Worm (Caenorhabditis elegans) whole organism, young adult: Measurements from ENCODE around the gene pir-2.

Experiments
- B0336.3 ChIP-seq: fragments of 200-800 bp; sonication (Bioruptor generic); IDR thresholded peaks from 2 replicates; pipeline ENCODE4 v1.3.6; 2022; ENCODE audit warnings: missing genetic modification characterization, missing compliant biosample characterization
- D2030.7 ChIP-seq: fragments of 200-800 bp; sonication (Bioruptor generic); IDR thresholded peaks from 2 replicates; pipeline ENCODE4 v1.3.6; 2022; ENCODE audit warnings: missing genetic modification reagents, missing genetic modification characterization, missing compliant biosample characterization
- F33H1.4 ChIP-seq: fragments of 200-800 bp; sonication (Bioruptor generic); IDR thresholded peaks from 2 replicates; pipeline ENCODE4 v1.3.6; 2022; ENCODE audit warnings: missing genetic modification reagents, missing genetic modification characterization, missing compliant biosample characterization
- F49E8.2 ChIP-seq: sonication (generic microtip); optimal IDR thresholded peaks from 3 replicates; lab custom pipeline; 2017; ENCODE audit warnings: missing genetic modification characterization, mild to moderate bottlenecking, missing compliant biosample characterization, antibody characterized with exemption, moderate library complexity; ENCODE audit not compliant: insufficient read depth
- F55B11.4 ChIP-seq: sonication (generic microtip); optimal IDR thresholded peaks from 2 replicates; lab custom pipeline; 2016; ENCODE audit warnings: missing compliant biosample characterization, missing genetic modification characterization, borderline replicate concordance; ENCODE audit not compliant: insufficient read depth
- F57C9.4 ChIP-seq: sonication (generic microtip); optimal IDR thresholded peaks from 2 replicates; lab custom pipeline; 2017; ENCODE audit warnings: mild to moderate bottlenecking, missing genetic modification characterization, missing compliant biosample characterization
- K11D2.4 ChIP-seq: fragments of 200-800 bp; sonication (Bioruptor generic); IDR thresholded peaks from 2 replicates; pipeline ENCODE4 v1.3.6; 2022; ENCODE audit warnings: missing genetic modification reagents, missing genetic modification characterization, missing compliant biosample characterization
- Y53G8AR.9 ChIP-seq: fragments of 200-800 bp; sonication (Bioruptor generic); conservative IDR thresholded peaks from 2 replicates; pipeline ENCODE4 v1.3.6; 2022; ENCODE audit warnings: missing genetic modification reagents, missing genetic modification characterization, missing compliant biosample characterization
- Y79H2A.3 ChIP-seq: fragments of 200-800 bp; sonication (Bioruptor generic); conservative IDR thresholded peaks from 2 replicates; pipeline ENCODE4 v1.3.6; 2022; ENCODE audit warnings: missing genetic modification reagents, missing genetic modification characterization, missing compliant biosample characterization
- akir-1 ChIP-seq: fragments of 200-800 bp; sonication (Bioruptor generic); optimal IDR thresholded peaks from 2 replicates; lab custom pipeline; 2018; ENCODE audit warnings: mild to moderate bottlenecking, missing genetic modification characterization, moderate library complexity, missing compliant biosample characterization
- atf-7 ChIP-seq: sonication (generic microtip); optimal IDR thresholded peaks from 2 replicates; lab custom pipeline; 2017; ENCODE audit warnings: mild to moderate bottlenecking, missing genetic modification characterization, missing compliant biosample characterization
- athp-1 ChIP-seq: sonication (generic microtip); optimal IDR thresholded peaks from 2 replicates; lab custom pipeline; 2017; ENCODE audit warnings: mild to moderate bottlenecking, missing genetic modification characterization, missing compliant biosample characterization
- attf-3 ChIP-seq: fragments of 200-800 bp; sonication (Bioruptor generic); conservative IDR thresholded peaks from 2 replicates; pipeline ENCODE4 v1.3.6; 2022; ENCODE audit warnings: missing genetic modification reagents, missing genetic modification characterization, missing compliant biosample characterization
- attf-5 ChIP-seq: fragments of 200-800 bp; sonication (Bioruptor generic); optimal IDR thresholded peaks from 2 replicates; lab custom pipeline; 2018; ENCODE audit warnings: mild to moderate bottlenecking, missing genetic modification characterization, missing compliant biosample characterization
- ccch-3 ChIP-seq: fragments of 200-800 bp; sonication (Bioruptor generic); optimal IDR thresholded peaks from 2 replicates; lab custom pipeline; 2018; ENCODE audit warnings: mild to moderate bottlenecking, missing genetic modification characterization, missing compliant biosample characterization
- cebp-1 ChIP-seq, 2 experiments: fragments of 200-800 bp in 1 of 2; sonication (Bioruptor generic) in 1 of 2; sonication (generic microtip) in 1 of 2; IDR thresholded peaks in 1 of 2; optimal IDR thresholded peaks in 1 of 2; 2 replicates each; pipeline versions ENCODE4 v1.3.6 to Lab custom; 2017 to 2022; ENCODE audit warnings: missing compliant biosample characterization in 2 of 2, missing genetic modification characterization in 2 of 2, mild to moderate bottlenecking in 1 of 2, missing genetic modification reagents in 1 of 2, moderate library complexity in 1 of 2
- ceh-91 ChIP-seq: fragments of 200-800 bp; sonication (Bioruptor generic); IDR thresholded peaks from 2 replicates; pipeline ENCODE4 v1.3.6; 2022; ENCODE audit warnings: missing genetic modification reagents, missing genetic modification characterization, missing compliant biosample characterization
- dox-1 ChIP-seq: fragments of 200-800 bp; sonication (Bioruptor generic); IDR thresholded peaks from 2 replicates; pipeline ENCODE4 v1.3.6; 2022; ENCODE audit warnings: missing genetic modification reagents, missing genetic modification characterization, missing compliant biosample characterization
- efl-1 ChIP-seq: fragments of 150-350 bp; optimal IDR thresholded peaks from 2 replicates; lab custom pipeline; 2014; ENCODE audit warnings: missing biosample characterization, missing genetic modification reagents, missing genetic modification characterization
- ekl-4 ChIP-seq: fragments of 200-800 bp; sonication (Bioruptor generic); IDR thresholded peaks from 2 replicates; pipeline ENCODE4 v1.3.6; 2022; ENCODE audit warnings: missing genetic modification reagents, missing genetic modification characterization, missing compliant biosample characterization
- fkh-3 ChIP-seq: sonication (generic microtip); optimal IDR thresholded peaks from 2 replicates; lab custom pipeline; 2016; ENCODE audit warnings: mild to moderate bottlenecking, missing genetic modification characterization, missing compliant biosample characterization
- hmg-1.2 ChIP-seq: fragments of 200-800 bp; sonication (Bioruptor generic); IDR thresholded peaks from 2 replicates; pipeline ENCODE4 v1.3.6; 2022; ENCODE audit warnings: missing genetic modification reagents, missing genetic modification characterization, missing compliant biosample characterization
- hmg-20 ChIP-seq: fragments of 200-800 bp; sonication (Bioruptor generic); IDR thresholded peaks from 2 replicates; pipeline ENCODE4 v1.3.6; 2022; ENCODE audit warnings: missing genetic modification reagents, missing genetic modification characterization, missing compliant biosample characterization
- hsf-1 ChIP-seq: fragments of 200-800 bp; sonication (Bioruptor generic); IDR thresholded peaks from 2 replicates; pipeline ENCODE4 v1.3.6; 2022; ENCODE audit warnings: missing genetic modification reagents, missing genetic modification characterization, missing compliant biosample characterization
- lin-35 ChIP-seq, 3 experiments: fragments of 150-350 bp in 2 of 3; sonication (generic microtip) in 1 of 3; optimal IDR thresholded peaks; 2 replicates each; lab custom pipeline; 2014 to 2018; ENCODE audit warnings: missing biosample characterization in 3 of 3, missing genetic modification characterization in 3 of 3, missing genetic modification reagents in 3 of 3
- lin-40 ChIP-seq: sonication (generic microtip); optimal IDR thresholded peaks from 2 replicates; lab custom pipeline; 2016; ENCODE audit warnings: missing genetic modification characterization, mild to moderate bottlenecking, missing compliant biosample characterization, missing genotype, missing genetic modification reagents
- lin-54 ChIP-seq: fragments of 200-800 bp; sonication (Bioruptor generic); optimal IDR thresholded peaks from 2 replicates; lab custom pipeline; 2018; ENCODE audit warnings: mild to moderate bottlenecking, missing genetic modification characterization, missing compliant biosample characterization
- lsl-1 ChIP-seq: fragments of 200-800 bp; sonication (Bioruptor generic); optimal IDR thresholded peaks from 2 replicates; lab custom pipeline; 2018; ENCODE audit warnings: mild to moderate bottlenecking, missing genetic modification characterization, moderate library complexity, missing compliant biosample characterization
- madf-6 ChIP-seq: fragments of 200-800 bp; sonication (Bioruptor generic); IDR thresholded peaks from 2 replicates; pipeline ENCODE4 v1.3.6; 2022; ENCODE audit warnings: missing genetic modification reagents, missing genetic modification characterization, missing compliant biosample characterization
- madf-8 ChIP-seq: fragments of 200-800 bp; sonication (Bioruptor generic); conservative IDR thresholded peaks from 2 replicates; pipeline ENCODE4 v1.3.6; 2022; ENCODE audit warnings: missing genetic modification reagents, missing genetic modification characterization, missing compliant biosample characterization
- mcd-1 ChIP-seq: fragments of 200-800 bp; sonication (Bioruptor generic); IDR thresholded peaks from 2 replicates; pipeline ENCODE4 v1.3.6; 2022; ENCODE audit warnings: missing genetic modification reagents, missing genetic modification characterization, missing compliant biosample characterization
- mel-28 ChIP-seq: sonication (generic microtip); optimal IDR thresholded peaks from 2 replicates; lab custom pipeline; 2016; ENCODE audit warnings: borderline replicate concordance, mild to moderate bottlenecking, missing genetic modification characterization, missing compliant biosample characterization
- nfyb-1 ChIP-seq: fragments of 200-800 bp; sonication (Bioruptor generic); IDR thresholded peaks from 2 replicates; pipeline ENCODE4 v1.3.6; 2022; ENCODE audit warnings: missing genetic modification reagents, missing genetic modification characterization, missing compliant biosample characterization
- nhr-120 ChIP-seq: fragments of 200-800 bp; sonication (Bioruptor generic); IDR thresholded peaks from 2 replicates; pipeline ENCODE4 v1.3.6; 2022; ENCODE audit warnings: missing genetic modification characterization, missing compliant biosample characterization
- nhr-80 ChIP-seq: sonication (generic microtip); optimal IDR thresholded peaks from 2 replicates; lab custom pipeline; 2016; ENCODE audit warnings: missing genetic modification characterization, missing compliant biosample characterization
- pbrm-1 ChIP-seq: fragments of 200-800 bp; sonication (Bioruptor generic); IDR thresholded peaks from 2 replicates; pipeline ENCODE4 v1.3.6; 2022; ENCODE audit warnings: missing genetic modification reagents, missing genetic modification characterization, missing compliant biosample characterization
- sdz-38 ChIP-seq: sonication (generic microtip); optimal IDR thresholded peaks from 2 replicates; lab custom pipeline; 2016; ENCODE audit warnings: missing genotype, missing genetic modification characterization, missing compliant biosample characterization
- snpc-1.1 ChIP-seq: sonication (generic microtip); optimal IDR thresholded peaks from 2 replicates; lab custom pipeline; 2017; ENCODE audit warnings: missing genetic modification characterization, mild to moderate bottlenecking, missing compliant biosample characterization, antibody characterized with exemption, moderate library complexity, missing genotype, missing genetic modification reagents; ENCODE audit not compliant: insufficient read depth
- snpc-1.3 ChIP-seq: sonication (generic microtip); optimal IDR thresholded peaks from 2 replicates; lab custom pipeline; 2017; ENCODE audit warnings: missing genetic modification characterization, mild to moderate bottlenecking, missing compliant biosample characterization, antibody characterized with exemption, moderate library complexity, missing genotype, missing genetic modification reagents; ENCODE audit not compliant: insufficient read depth
- snpc-3.4 ChIP-seq: sonication (generic microtip); optimal IDR thresholded peaks from 2 replicates; lab custom pipeline; 2017; ENCODE audit warnings: missing genetic modification characterization, mild to moderate bottlenecking, missing compliant biosample characterization, antibody characterized with exemption, moderate library complexity, missing genotype, missing genetic modification reagents
- snpc-4 ChIP-seq, 5 experiments: fragments of 150-350 bp in 1 of 5; sonication (generic microtip) in 4 of 5; optimal IDR thresholded peaks; 2 replicates each; lab custom pipeline; 2014 to 2018; ENCODE audit warnings: missing genetic modification characterization in 5 of 5, missing biosample characterization in 3 of 5, antibody characterized with exemption in 2 of 5, mild to moderate bottlenecking in 2 of 5, missing compliant biosample characterization in 2 of 5, missing genotype in 2 of 5, moderate library complexity in 2 of 5, missing genetic modification reagents in 1 of 5
- tbp1 ChIP-seq: fragments of 200-800 bp; sonication (Bioruptor generic); optimal IDR thresholded peaks from 2 replicates; lab custom pipeline; 2018; ENCODE audit warnings: mild to moderate bottlenecking, missing genetic modification characterization, missing compliant biosample characterization
- tlf-1 ChIP-seq: fragments of 200-800 bp; sonication (Bioruptor generic); optimal IDR thresholded peaks from 2 replicates; lab custom pipeline; 2018; ENCODE audit warnings: mild to moderate bottlenecking, missing genetic modification characterization, missing compliant biosample characterization
- unc-130 ChIP-seq: sonication (generic microtip); optimal IDR thresholded peaks from 2 replicates; lab custom pipeline; 2016; ENCODE audit warnings: missing genetic modification reagents, missing genetic modification characterization, missing compliant biosample characterization
- ztf-18 ChIP-seq: sonication (generic microtip); optimal IDR thresholded peaks from 2 replicates; lab custom pipeline; 2016; ENCODE audit warnings: missing genotype, mild to moderate bottlenecking, missing genetic modification characterization, missing compliant biosample characterization

The pir-2 gene

DNA sequence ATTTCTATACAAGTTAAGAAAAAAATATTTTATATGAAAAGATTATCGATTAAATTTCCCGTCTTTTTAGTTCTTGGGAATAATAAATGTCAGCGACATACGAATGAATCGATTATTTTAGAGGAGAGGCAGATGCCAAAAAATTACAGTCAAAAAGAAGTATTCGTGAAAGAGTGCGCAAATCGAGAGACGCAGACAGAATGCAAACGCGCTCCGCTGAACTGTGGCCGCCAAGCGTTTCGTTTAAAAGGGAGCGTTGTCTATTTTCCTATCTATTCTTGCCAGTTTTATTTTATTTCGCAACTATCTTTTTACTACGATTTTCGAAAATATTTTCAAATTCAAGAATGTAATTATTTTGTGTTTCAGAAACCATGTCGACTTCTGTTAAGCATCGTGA lies 23.7 kb upstream of the pir-2 start, which contains the start of gene baf-1:
Gene baf-1, plus strand, starts transcription at position 370 of the 400 bp plus-strand sequence.
- TF ChIP-seq mcd-1 (GFP tag; lab: Robert Waterston, UW): peak; percentile 97
- peak; percentile 65 for TF ChIP-seq madf-6 (GFP tag; lab: Robert Waterston, UW)
- TF ChIP-seq dox-1 (GFP tag; lab: Robert Waterston, UW): peak; percentile 76
- no peak for TF ChIP-seq hmg-20
- TF ChIP-seq B0336.3: 0 out of 2 replicates have a peak, but pooled peaks have one; percentile 37
- peak; percentile 60; the same call in 1 of the 2 replicates for TF ChIP-seq K11D2.4
- peak; percentile 7 for TF ChIP-seq tlf-1 (GFP tag; lab: Kevin White, UChicago)
- TF ChIP-seq hmg-1.2 (GFP tag; lab: Robert Waterston, UW): peak; percentile 97
- TF ChIP-seq lin-35 (GFP tag; optimal IDR thresholded peaks at IDR 0.05; lab: Kevin White, UChicago): peak in 1 of 3 experiments; percentile 51
- TF ChIP-seq athp-1 (tag; lab: Kevin White, UChicago): no peak
- TF ChIP-seq ekl-4 (GFP tag; lab: Robert Waterston, UW): no peak
- no peak for TF ChIP-seq F55B11.4
- peak; percentile 50 for TF ChIP-seq tbp1 (GFP tag; lab: Kevin White, UChicago)
- no peak for TF ChIP-seq akir-1 (GFP tag; lab: Kevin White, UChicago)
- no peak for TF ChIP-seq ccch-3
- peak; percentile 65 for TF ChIP-seq lin-54
- TF ChIP-seq nhr-120 (GFP tag; lab: Robert Waterston, UW): no peak
- TF ChIP-seq D2030.7 (GFP tag; lab: Robert Waterston, UW): peak; percentile 27; the same call in 1 of the 2 replicates
- TF ChIP-seq mel-28 (tag; lab: Kevin White, UChicago): no peak
- peak; percentile 40 for TF ChIP-seq nhr-80 (tag; lab: Kevin White, UChicago)
- TF ChIP-seq atf-7 (tag; lab: Kevin White, UChicago): peak; percentile 10
- no peak for TF ChIP-seq F33H1.4 (GFP tag; lab: Robert Waterston, UW)
- peak; percentile 33 for TF ChIP-seq ztf-18
- 0 out of 2 replicates have a peak, but pooled peaks have one; percentile 16 for TF ChIP-seq pbrm-1 (GFP tag; lab: Robert Waterston, UW)
- TF ChIP-seq lsl-1: peak; percentile 44
- no peak for TF ChIP-seq sdz-38 (tag; lab: Kevin White, UChicago)
- peak; percentile 21; the same call in 1 of the 2 replicates for TF ChIP-seq cebp-1 (GFP tag; IDR thresholded peaks at IDR 0.05; lab: Robert Waterston, UW)
- TF ChIP-seq cebp-1 (tag; optimal IDR thresholded peaks at IDR 0.05; lab: Kevin White, UChicago): peak; percentile 92
- peak; percentile 25 for TF ChIP-seq unc-130 (GFP tag; lab: Kevin White, UChicago)
- TF ChIP-seq nfyb-1 (GFP tag; lab: Robert Waterston, UW): no peak
- peak; percentile 50 for TF ChIP-seq lin-40 (tag; lab: Kevin White, UChicago)
- 0 out of 2 replicates have a peak, but pooled peaks have one; percentile 15 for TF ChIP-seq madf-8 (GFP tag; lab: Robert Waterston, UW)
- peak; percentile 20 for TF ChIP-seq F49E8.2 (tag; lab: Kevin White, UChicago)
- TF ChIP-seq attf-3 (GFP tag; lab: Robert Waterston, UW): 0 out of 2 replicates have a peak, but pooled peaks have one; percentile 28
- TF ChIP-seq Y79H2A.3 (GFP tag; lab: Robert Waterston, UW): no peak
- TF ChIP-seq snpc-1.1 (tag; lab: Kevin White, UChicago): no peak
- TF ChIP-seq snpc-3.4 (tag; lab: Kevin White, UChicago): peak; percentile 11
- peak; percentile 43; the same call in 1 of the 2 replicates for TF ChIP-seq ceh-91 (GFP tag; lab: Robert Waterston, UW)
- TF ChIP-seq efl-1 (GFP tag; lab: Kevin White, UChicago): peak; percentile 20
- TF ChIP-seq snpc-1.3 (tag; lab: Kevin White, UChicago): peak; percentile 15
- TF ChIP-seq snpc-4 (GFP tag; optimal IDR thresholded peaks at IDR 0.05; lab: Kevin White, UChicago): no peak
- peak in 2 of 4 experiments; percentile 38 to 41 for TF ChIP-seq snpc-4 (tag; optimal IDR thresholded peaks at IDR 0.05; lab: Kevin White, UChicago)
- no peak; the same call in 1 of the 2 replicates for TF ChIP-seq Y53G8AR.9 (GFP tag; lab: Robert Waterston, UW)
- TF ChIP-seq hsf-1 (GFP tag; lab: Robert Waterston, UW): peak; percentile 41; the same call in 1 of the 2 replicates
- TF ChIP-seq fkh-3: peak; percentile 37
- peak; percentile 81 for TF ChIP-seq attf-5
- no peak for TF ChIP-seq F57C9.4 (tag; lab: Kevin White, UChicago)
